Fruit fly (Drosophila melanogaster): ENCODE data around the gene CG12069.

DNA sequence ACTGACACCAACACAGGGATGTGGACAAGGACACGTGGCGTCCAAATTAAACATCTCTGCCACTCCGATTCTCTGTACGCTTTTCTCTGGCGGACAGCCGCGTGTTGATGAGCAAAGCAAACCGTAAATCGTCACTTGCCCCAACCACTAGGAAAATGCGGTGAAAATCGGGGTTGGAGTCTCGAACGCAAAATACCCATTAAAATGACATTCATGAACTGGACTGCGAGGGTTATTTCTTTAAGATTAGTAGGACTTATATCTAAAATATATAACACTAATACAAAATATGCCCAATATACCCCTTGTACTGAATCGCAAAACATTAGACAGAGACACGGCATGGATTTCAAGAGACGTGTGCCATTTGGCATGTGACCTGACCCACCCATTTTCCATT, 23.1 kb upstream of the CG12069 start:
- TF ChIP-seq ttk (optimal IDR thresholded peaks at IDR 0.05): no peak
- no peak for TF ChIP-seq h (optimal IDR thresholded peaks at IDR 0.05)
